Worm (Caenorhabditis elegans): Measurements from ENCODE around the gene pgm-3.

- TF ChIP-seq jun-1 (tag; optimal IDR thresholded peaks at IDR 0.05) (peak; percentile 76), skn-1 (tag; optimal IDR thresholded peaks at IDR 0.05) (peak; percentile 83), ama-1 (optimal IDR thresholded peaks at IDR 0.05) (peak; percentile 71)
Measured at ce11 chrIV:8687605-8688191, 37.8 kb upstream of the pgm-3 start, which contains the start of gene snrp-3.

All from whole organism, L3 larva.